Fruit fly (Drosophila melanogaster): ENCODE results near the gene Cp15.
A peak's percentile ranks its signal among the peaks of the same experiment; 100 is the strongest.

Gene Cp15

dm6 chr3L:8719990-8720559 lies 8.2 kb upstream of the Cp15 start, which contains the start of gene SrpRbeta (continued):
- TF ChIP-seq pan (optimal IDR thresholded peaks at IDR 0.05) = no peak
- no peak for TF ChIP-seq pan (GFP tag; optimal IDR thresholded peaks at IDR 0.05 in 1 of 2, IDR thresholded peaks at IDR 0.05 in 1 of 2)
- no peak for TF ChIP-seq D19B (GFP tag; optimal IDR thresholded peaks at IDR 0.05)
- TF ChIP-seq gce (GFP tag; IDR thresholded peaks at IDR 0.05) = no peak
- TF ChIP-seq C15 (GFP tag; IDR thresholded peaks at IDR 0.05) = no peak
- TF ChIP-seq z (GFP tag; IDR thresholded peaks at IDR 0.05) = no peak
- no peak for TF ChIP-seq Aef1 (GFP tag; IDR thresholded peaks at IDR 0.05)
- no peak for TF ChIP-seq lmd (GFP tag; IDR thresholded peaks at IDR 0.05)
- TF ChIP-seq Rx (GFP tag; IDR thresholded peaks at IDR 0.05) = no peak
- no peak for TF ChIP-seq phol (tag; optimal IDR thresholded peaks at IDR 0.05)
- 0 out of 2 replicates have a peak, but pooled peaks have one; percentile 27 for TF ChIP-seq CG16779 (GFP tag; IDR thresholded peaks at IDR 0.05)
- TF ChIP-seq tin (GFP tag; optimal IDR thresholded peaks at IDR 0.05) = no peak
- no peak for TF ChIP-seq luna (GFP tag; optimal IDR thresholded peaks at IDR 0.05)
- no peak for TF ChIP-seq B-H1 (GFP tag; IDR thresholded peaks at IDR 0.05)
- 0 out of 2 replicates have a peak, but pooled peaks have one; percentile 17 for TF ChIP-seq Dref (GFP tag; IDR thresholded peaks at IDR 0.05)
- no peak for TF ChIP-seq p53 (GFP tag; optimal IDR thresholded peaks at IDR 0.05)
- TF ChIP-seq stc (GFP tag; IDR thresholded peaks at IDR 0.05) = no peak
- no peak for TF ChIP-seq CG4820 (GFP tag; optimal IDR thresholded peaks at IDR 0.05)
- no peak for TF ChIP-seq Mes4 (GFP tag; optimal IDR thresholded peaks at IDR 0.05)
- no peak for TF ChIP-seq Spps (tag; optimal IDR thresholded peaks at IDR 0.05)
- TF ChIP-seq CG8089 (GFP tag; optimal IDR thresholded peaks at IDR 0.05) = no peak
- TF ChIP-seq sqz (GFP tag; optimal IDR thresholded peaks at IDR 0.05) = no peak
- TF ChIP-seq twi (tag; optimal IDR thresholded peaks at IDR 0.05) = no peak
- no peak for TF ChIP-seq CG1792 (GFP tag; optimal IDR thresholded peaks at IDR 0.05)
- TF ChIP-seq Fer1 (GFP tag; optimal IDR thresholded peaks at IDR 0.05) = peak; percentile 19
- TF ChIP-seq zen2 (GFP tag; IDR thresholded peaks at IDR 0.05; ENCODE audit: partially characterized antibody) = no peak; the same call in 2 of the 3 replicates
- TF ChIP-seq HLH3B (GFP tag; IDR thresholded peaks at IDR 0.05) = no peak
- TF ChIP-seq Dp (GFP tag; optimal IDR thresholded peaks at IDR 0.05) = peak; percentile 93
- no peak for TF ChIP-seq chm (GFP tag; IDR thresholded peaks at IDR 0.05)
- TF ChIP-seq vvl (GFP tag; IDR thresholded peaks at IDR 0.05) = peak; percentile 42; the same call in 1 of the 2 replicates
- TF ChIP-seq CG15479 (GFP tag; optimal IDR thresholded peaks at IDR 0.05) = no peak
- no peak for TF ChIP-seq CG13775 (GFP tag; optimal IDR thresholded peaks at IDR 0.05)
- TF ChIP-seq prd (optimal IDR thresholded peaks at IDR 0.05) = no peak
- no peak for TF ChIP-seq prd (GFP tag; IDR thresholded peaks at IDR 0.05)
- no peak for TF ChIP-seq tio (GFP tag; optimal IDR thresholded peaks at IDR 0.05)
- TF ChIP-seq kay (GFP tag; optimal IDR thresholded peaks at IDR 0.05) = peak; percentile 37
- no peak for TF ChIP-seq fd102C (GFP tag; optimal IDR thresholded peaks at IDR 0.05)
- TF ChIP-seq CG2712 (tag; optimal IDR thresholded peaks at IDR 0.05) = no peak
- TF ChIP-seq lov (optimal IDR thresholded peaks at IDR 0.05) = no peak
- no peak for TF ChIP-seq lov (GFP tag; IDR thresholded peaks at IDR 0.05)
- TF ChIP-seq corto (GFP tag; optimal IDR thresholded peaks at IDR 0.05) = no peak
- TF ChIP-seq pita (GFP tag; optimal IDR thresholded peaks at IDR 0.05) = no peak
- no peak for TF ChIP-seq fru (optimal IDR thresholded peaks at IDR 0.05)
- peak; percentile 26 for TF ChIP-seq Dad (GFP tag; optimal IDR thresholded peaks at IDR 0.05)
- no peak for TF ChIP-seq CG11723 (GFP tag; optimal IDR thresholded peaks at IDR 0.05)
- TF ChIP-seq Chrac-16 (GFP tag; optimal IDR thresholded peaks at IDR 0.05) = no peak
- no peak for TF ChIP-seq scrt (GFP tag; optimal IDR thresholded peaks at IDR 0.05)
- TF ChIP-seq wor (GFP tag; IDR thresholded peaks at IDR 0.05) = no peak
- TF ChIP-seq CG12744 (GFP tag; optimal IDR thresholded peaks at IDR 0.05) = no peak
- no peak for TF ChIP-seq CG8290 (GFP tag; optimal IDR thresholded peaks at IDR 0.05)
- TF ChIP-seq CG8290 (tag; optimal IDR thresholded peaks at IDR 0.05) = peak in 1 of 2 experiments; percentile 75
- peak; percentile 65; the same call in 1 of the 2 replicates for TF ChIP-seq NFAT (GFP tag; IDR thresholded peaks at IDR 0.05)
- TF ChIP-seq Rfx (GFP tag; IDR thresholded peaks at IDR 0.05) = peak; percentile 58
- no peak for TF ChIP-seq grn (GFP tag; optimal IDR thresholded peaks at IDR 0.05)

All from whole organism, embryonic.